Fruit fly (Drosophila melanogaster) whole organism, wandering third instar larva: ENCODE data around the gene CG11638.

ENCODE experiments used
- GATAd ChIP-seq: sonication (Bioruptor generic); optimal IDR thresholded peaks from 2 replicates; lab custom pipeline; 2016; ENCODE audit warnings: missing biosample characterization, missing genetic modification characterization
- HLH106 ChIP-seq: fragments of 200-800 bp; optimal IDR thresholded peaks from 3 replicates; lab custom pipeline; 2019; ENCODE audit warnings: missing biosample characterization, mild to moderate bottlenecking, missing genetic modification characterization, moderate library complexity
- rgr ChIP-seq: fragments of 200-800 bp; sonication (Bioruptor generic); optimal IDR thresholded peaks from 3 replicates; lab custom pipeline; 2016; ENCODE audit warnings: missing biosample characterization, mild to moderate bottlenecking, missing genetic modification characterization

DNA sequence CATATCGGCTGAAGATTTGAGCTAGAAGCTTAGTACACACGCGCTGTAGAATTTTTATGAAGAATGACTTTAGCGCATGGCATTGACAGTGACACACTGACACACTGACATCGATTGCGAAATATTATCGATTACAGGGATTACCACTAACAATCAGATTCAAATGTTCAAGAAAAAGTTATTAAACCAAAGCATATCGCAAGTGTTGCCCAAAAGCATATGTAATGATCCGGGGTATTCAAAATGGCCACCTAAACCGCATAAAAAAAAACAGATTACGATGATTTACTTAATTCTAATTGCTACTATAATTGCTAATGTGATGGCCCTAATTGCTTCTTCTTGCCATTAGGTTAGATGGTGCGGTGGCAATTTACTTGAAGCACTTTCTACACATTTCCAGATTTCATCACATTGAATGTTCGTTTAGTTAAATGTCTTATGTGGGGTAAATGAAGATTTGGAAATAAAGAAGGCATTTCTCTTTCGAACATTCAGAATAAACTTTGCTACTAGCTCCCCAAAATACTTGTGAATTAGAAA lies 14.9 kb downstream of the CG11638 start, which contains the start of the genes TfIIA-S-2 and CG14631:
- TF ChIP-seq rgr (GFP tag; lab: Kevin White, UChicago) (no peak), HLH106 (no peak), GATAd (no peak)
